Worm (Caenorhabditis elegans) whole organism, young adult: Measurements from ENCODE around the gene R53.8.

ENCODE experiments used
- C06A6.2 ChIP-seq: fragments of 200-800 bp; sonication (Bioruptor generic); conservative IDR thresholded peaks from 2 replicates; pipeline ENCODE4 v1.3.6; 2022; ENCODE audit warnings: missing genetic modification characterization, missing compliant biosample characterization
- F52B5.7 ChIP-seq: sonication (generic microtip); optimal IDR thresholded peaks from 2 replicates; lab custom pipeline; 2016; ENCODE audit warnings: mild to moderate bottlenecking, missing genetic modification characterization, missing compliant biosample characterization
- F55B11.4 ChIP-seq: sonication (generic microtip); optimal IDR thresholded peaks from 2 replicates; lab custom pipeline; 2016; ENCODE audit warnings: missing compliant biosample characterization, missing genetic modification characterization, borderline replicate concordance; ENCODE audit not compliant: insufficient read depth
- T26A5.8 ChIP-seq: sonication (generic microtip); optimal IDR thresholded peaks from 2 replicates; lab custom pipeline; 2016; ENCODE audit warnings: missing genetic modification characterization, missing compliant biosample characterization
- Y56A3A.18 ChIP-seq: fragments of 200-800 bp; sonication (Bioruptor generic); IDR thresholded peaks from 2 replicates; pipeline ENCODE4 v1.3.6; 2022; ENCODE audit warnings: missing genetic modification reagents, missing genetic modification characterization, missing compliant biosample characterization
- Y95B8A.8 ChIP-seq: fragments of 200-800 bp; sonication (Bioruptor generic); IDR thresholded peaks from 2 replicates; pipeline ENCODE4 v1.3.6; 2022; ENCODE audit warnings: missing genetic modification reagents, missing genetic modification characterization, missing compliant biosample characterization
- akir-1 ChIP-seq: fragments of 200-800 bp; sonication (Bioruptor generic); optimal IDR thresholded peaks from 2 replicates; lab custom pipeline; 2018; ENCODE audit warnings: mild to moderate bottlenecking, missing genetic modification characterization, moderate library complexity, missing compliant biosample characterization
- aptf-2 ChIP-seq: fragments of 200-800 bp; sonication (Bioruptor generic); conservative IDR thresholded peaks from 2 replicates; pipeline ENCODE4 v1.3.6; 2022; ENCODE audit warnings: missing genetic modification reagents, missing genetic modification characterization, missing compliant biosample characterization
- atf-7 ChIP-seq: sonication (generic microtip); optimal IDR thresholded peaks from 2 replicates; lab custom pipeline; 2017; ENCODE audit warnings: mild to moderate bottlenecking, missing genetic modification characterization, missing compliant biosample characterization
- attf-5 ChIP-seq: fragments of 200-800 bp; sonication (Bioruptor generic); optimal IDR thresholded peaks from 2 replicates; lab custom pipeline; 2018; ENCODE audit warnings: mild to moderate bottlenecking, missing genetic modification characterization, missing compliant biosample characterization
- ccch-3 ChIP-seq: fragments of 200-800 bp; sonication (Bioruptor generic); optimal IDR thresholded peaks from 2 replicates; lab custom pipeline; 2018; ENCODE audit warnings: mild to moderate bottlenecking, missing genetic modification characterization, missing compliant biosample characterization
- ceh-91 ChIP-seq: fragments of 200-800 bp; sonication (Bioruptor generic); IDR thresholded peaks from 2 replicates; pipeline ENCODE4 v1.3.6; 2022; ENCODE audit warnings: missing genetic modification reagents, missing genetic modification characterization, missing compliant biosample characterization
- die-1 ChIP-seq: sonication (generic microtip); optimal IDR thresholded peaks from 2 replicates; lab custom pipeline; 2016; ENCODE audit warnings: missing genotype, mild to moderate bottlenecking, missing genetic modification characterization, missing compliant biosample characterization
- dox-1 ChIP-seq: fragments of 200-800 bp; sonication (Bioruptor generic); IDR thresholded peaks from 2 replicates; pipeline ENCODE4 v1.3.6; 2022; ENCODE audit warnings: missing genetic modification reagents, missing genetic modification characterization, missing compliant biosample characterization
- egrh-3 ChIP-seq: fragments of 200-800 bp; sonication (Bioruptor generic); IDR thresholded peaks from 2 replicates; pipeline ENCODE4 v1.3.6; 2022; ENCODE audit warnings: missing genetic modification reagents, missing genetic modification characterization, missing compliant biosample characterization
- ekl-4 ChIP-seq: fragments of 200-800 bp; sonication (Bioruptor generic); IDR thresholded peaks from 2 replicates; pipeline ENCODE4 v1.3.6; 2022; ENCODE audit warnings: missing genetic modification reagents, missing genetic modification characterization, missing compliant biosample characterization
- ets-4 ChIP-seq: fragments of 200-800 bp; sonication (Bioruptor generic); optimal IDR thresholded peaks from 2 replicates; lab custom pipeline; 2018; ENCODE audit warnings: mild to moderate bottlenecking, missing genetic modification characterization, missing compliant biosample characterization
- gei-17 ChIP-seq: fragments of 200-800 bp; sonication (Bioruptor generic); optimal IDR thresholded peaks from 2 replicates; lab custom pipeline; 2018; ENCODE audit warnings: mild to moderate bottlenecking, missing genetic modification characterization, missing compliant biosample characterization
- him-1 ChIP-seq: sonication (generic microtip); optimal IDR thresholded peaks from 2 replicates; lab custom pipeline; 2016; ENCODE audit warnings: missing genotype, missing genetic modification reagents, missing genetic modification characterization, missing compliant biosample characterization
- hmg-1.2 ChIP-seq: fragments of 200-800 bp; sonication (Bioruptor generic); IDR thresholded peaks from 2 replicates; pipeline ENCODE4 v1.3.6; 2022; ENCODE audit warnings: missing genetic modification reagents, missing genetic modification characterization, missing compliant biosample characterization
- lin-40 ChIP-seq: sonication (generic microtip); optimal IDR thresholded peaks from 2 replicates; lab custom pipeline; 2016; ENCODE audit warnings: missing genetic modification characterization, mild to moderate bottlenecking, missing compliant biosample characterization, missing genotype, missing genetic modification reagents
- lin-54 ChIP-seq: fragments of 200-800 bp; sonication (Bioruptor generic); optimal IDR thresholded peaks from 2 replicates; lab custom pipeline; 2018; ENCODE audit warnings: mild to moderate bottlenecking, missing genetic modification characterization, missing compliant biosample characterization
- lir-1 ChIP-seq: fragments of 200-800 bp; sonication (Bioruptor generic); conservative IDR thresholded peaks from 2 replicates; pipeline ENCODE4 v1.3.6; 2022; ENCODE audit warnings: missing genetic modification reagents, missing genetic modification characterization, missing compliant biosample characterization
- lsy-27 ChIP-seq: sonication (generic microtip); optimal IDR thresholded peaks from 2 replicates; lab custom pipeline; 2017; ENCODE audit warnings: missing genetic modification characterization, mild to moderate bottlenecking, missing compliant biosample characterization, antibody characterized with exemption, missing genotype, borderline replicate concordance; ENCODE audit not compliant: insufficient read depth
- madf-10 ChIP-seq: sonication (generic microtip); optimal IDR thresholded peaks from 2 replicates; lab custom pipeline; 2016; ENCODE audit warnings: mild to moderate bottlenecking, missing genetic modification characterization, missing compliant biosample characterization
- mcd-1 ChIP-seq: fragments of 200-800 bp; sonication (Bioruptor generic); IDR thresholded peaks from 2 replicates; pipeline ENCODE4 v1.3.6; 2022; ENCODE audit warnings: missing genetic modification reagents, missing genetic modification characterization, missing compliant biosample characterization
- nfya-2 ChIP-seq: fragments of 200-800 bp; sonication (Bioruptor generic); IDR thresholded peaks from 2 replicates; pipeline ENCODE4 v1.3.6; 2022; ENCODE audit warnings: missing genetic modification reagents, missing genetic modification characterization, missing compliant biosample characterization
- nfyb-1 ChIP-seq: fragments of 200-800 bp; sonication (Bioruptor generic); IDR thresholded peaks from 2 replicates; pipeline ENCODE4 v1.3.6; 2022; ENCODE audit warnings: missing genetic modification reagents, missing genetic modification characterization, missing compliant biosample characterization
- nhr-179 ChIP-seq: sonication (generic microtip); optimal IDR thresholded peaks from 2 replicates; lab custom pipeline; 2016; ENCODE audit warnings: mild to moderate bottlenecking, missing genetic modification characterization, missing compliant biosample characterization
- nhr-27 ChIP-seq: fragments of 200-800 bp; sonication (Bioruptor generic); optimal IDR thresholded peaks from 2 replicates; lab custom pipeline; 2018; ENCODE audit warnings: mild to moderate bottlenecking, missing genetic modification characterization, moderate library complexity, missing compliant biosample characterization
- nhr-80 ChIP-seq: sonication (generic microtip); optimal IDR thresholded peaks from 2 replicates; lab custom pipeline; 2016; ENCODE audit warnings: missing genetic modification characterization, missing compliant biosample characterization
- pbrm-1 ChIP-seq: fragments of 200-800 bp; sonication (Bioruptor generic); IDR thresholded peaks from 2 replicates; pipeline ENCODE4 v1.3.6; 2022; ENCODE audit warnings: missing genetic modification reagents, missing genetic modification characterization, missing compliant biosample characterization
- pha-4 ChIP-seq: fragments of 150-350 bp; sonication (generic microtip); optimal IDR thresholded peaks from 2 replicates; lab custom pipeline; 2014; ENCODE audit warnings: missing biosample characterization, missing genetic modification reagents, missing genetic modification characterization
- sdz-38 ChIP-seq: sonication (generic microtip); optimal IDR thresholded peaks from 2 replicates; lab custom pipeline; 2016; ENCODE audit warnings: missing genotype, missing genetic modification characterization, missing compliant biosample characterization
- snpc-3.4 ChIP-seq: sonication (generic microtip); optimal IDR thresholded peaks from 2 replicates; lab custom pipeline; 2017; ENCODE audit warnings: missing genetic modification characterization, mild to moderate bottlenecking, missing compliant biosample characterization, antibody characterized with exemption, moderate library complexity, missing genotype, missing genetic modification reagents
- tbp1 ChIP-seq: fragments of 200-800 bp; sonication (Bioruptor generic); optimal IDR thresholded peaks from 2 replicates; lab custom pipeline; 2018; ENCODE audit warnings: mild to moderate bottlenecking, missing genetic modification characterization, missing compliant biosample characterization
- tlf-1 ChIP-seq: fragments of 200-800 bp; sonication (Bioruptor generic); optimal IDR thresholded peaks from 2 replicates; lab custom pipeline; 2018; ENCODE audit warnings: mild to moderate bottlenecking, missing genetic modification characterization, missing compliant biosample characterization
- xnd-1 ChIP-seq: sonication (generic microtip); optimal IDR thresholded peaks from 2 replicates; lab custom pipeline; 2016; ENCODE audit warnings: missing genotype, missing genetic modification reagents, missing genetic modification characterization, missing compliant biosample characterization
- ztf-22 ChIP-seq: fragments of 200-800 bp; sonication (Bioruptor generic); optimal IDR thresholded peaks from 2 replicates; lab custom pipeline; 2018; ENCODE audit warnings: mild to moderate bottlenecking, missing genetic modification characterization, moderate library complexity, missing compliant biosample characterization
- ztf-26 ChIP-seq: sonication (generic microtip); optimal IDR thresholded peaks from 2 replicates; lab custom pipeline; 2017; ENCODE audit warnings: missing genetic modification characterization, missing compliant biosample characterization
- ztf-28 ChIP-seq: fragments of 200-800 bp; sonication (Bioruptor generic); IDR thresholded peaks from 2 replicates; pipeline ENCODE4 v1.3.6; 2022; ENCODE audit warnings: missing genetic modification reagents, missing genetic modification characterization, missing compliant biosample characterization
- ztf-3 ChIP-seq: fragments of 200-800 bp; sonication (Bioruptor generic); optimal IDR thresholded peaks from 2 replicates; lab custom pipeline; 2018; ENCODE audit warnings: mild to moderate bottlenecking, missing genetic modification characterization, missing compliant biosample characterization

The R53.8 gene

ce11 chrII:9989533-9989932 is 13.0 kb downstream of the R53.8 start:
- TF ChIP-seq ekl-4 (GFP tag; lab: Robert Waterston, UW): no peak
- no peak for TF ChIP-seq ceh-91 (GFP tag; lab: Robert Waterston, UW)
- TF ChIP-seq ccch-3: no peak

ce11 chrII:9990812-9991211 is 14.3 kb downstream of the R53.8 start, which contains the start of gene lec-3:
TSS of gene lec-3 (plus strand) at chrII:9991112.
- TF ChIP-seq die-1 (tag; lab: Kevin White, UChicago) (no peak), madf-10 (no peak), gei-17 (GFP tag; lab: Kevin White, UChicago) (no peak), pha-4 (tag; lab: Kevin White, UChicago) (no peak), lin-54 (GFP tag; lab: Kevin White, UChicago) (no peak), him-1 (tag; lab: Kevin White, UChicago) (no peak), ztf-26 (tag; lab: Kevin White, UChicago) (no peak), nhr-179 (tag; lab: Kevin White, UChicago) (no peak), ztf-3 (GFP tag; lab: Kevin White, UChicago) (no peak), lsy-27 (tag; lab: Kevin White, UChicago) (no peak), akir-1 (GFP tag; lab: Kevin White, UChicago) (no peak), lin-40 (tag; lab: Kevin White, UChicago) (no peak), hmg-1.2 (GFP tag; lab: Robert Waterston, UW) (no peak)

ce11 chrII:9992474-9992873 is 16.0 kb downstream of the R53.8 start:
- no peak for TF ChIP-seq aptf-2 (GFP tag; lab: Robert Waterston, UW)
- no peak for TF ChIP-seq sdz-38

- TF ChIP-seq lir-1 (GFP tag; lab: Robert Waterston, UW) (no peak), ccch-3 (no peak), Y95B8A.8 (no peak), pbrm-1 (no peak), ztf-22 (GFP tag; lab: Kevin White, UChicago) (no peak), aptf-2 (GFP tag; lab: Robert Waterston, UW) (no peak), xnd-1 (no peak), tbp1 (GFP tag; lab: Kevin White, UChicago) (no peak)
Observed at ce11 chrII:9994679-9995078, 18.2 kb downstream of the R53.8 start.

- TF ChIP-seq nfya-2 (GFP tag; lab: Robert Waterston, UW) (no peak), nhr-27 (tag; lab: Kevin White, UChicago) (no peak), tlf-1 (GFP tag; lab: Kevin White, UChicago) (no peak), C06A6.2 (GFP tag; lab: Robert Waterston, UW) (no peak), attf-5 (GFP tag; lab: Kevin White, UChicago) (peak; percentile 28), ztf-28 (GFP tag; lab: Robert Waterston, UW) (no peak), lin-40 (tag; lab: Kevin White, UChicago) (no peak), mcd-1 (no peak), snpc-3.4 (no peak), Y56A3A.18 (GFP tag; lab: Robert Waterston, UW) (no peak), atf-7 (tag; lab: Kevin White, UChicago) (peak; percentile 16), ets-4 (GFP tag; lab: Kevin White, UChicago) (peak; percentile 44), egrh-3 (GFP tag; lab: Robert Waterston, UW) (no peak), F55B11.4 (no peak), lin-54 (GFP tag; lab: Kevin White, UChicago) (no peak), F52B5.7 (tag; lab: Kevin White, UChicago) (no peak), ztf-22 (GFP tag; lab: Kevin White, UChicago) (peak; percentile 20), dox-1 (peak; percentile 36; the same call in 1 of the 2 replicates), tbp1 (GFP tag; lab: Kevin White, UChicago) (peak; percentile 17), nhr-80 (tag; lab: Kevin White, UChicago) (peak; percentile 99), T26A5.8 (tag; lab: Kevin White, UChicago) (no peak), nfyb-1 (GFP tag; lab: Robert Waterston, UW) (peak; percentile 73)
Observed at ce11 chrII:10001065-10001464, 24.6 kb downstream of the R53.8 start, which contains the start of gene nlt-1. TSS of gene nlt-1 (minus strand) at chrII:10001142.
